Worm (Caenorhabditis elegans): ENCODE measurements around the gene srsx-12.
A peak's percentile ranks its signal among the peaks of the same experiment; 100 is the strongest.

srsx-12 gene

ce11 chrV:4937337-4937736, 43.4 kb downstream of the srsx-12 start:
- TF ChIP-seq nhr-11 (tag; optimal IDR thresholded peaks at IDR 0.05): no peak
- no peak for TF ChIP-seq ztf-11 (tag; optimal IDR thresholded peaks at IDR 0.05)
- no peak for TF ChIP-seq nhr-25 (tag; optimal IDR thresholded peaks at IDR 0.05)
- no peak for TF ChIP-seq nhr-10 (tag; optimal IDR thresholded peaks at IDR 0.05)
- no peak for TF ChIP-seq unc-39 (tag; optimal IDR thresholded peaks at IDR 0.05)
- no peak for TF ChIP-seq peb-1 (tag; optimal IDR thresholded peaks at IDR 0.05)
- no peak for TF ChIP-seq fos-1 (tag; optimal IDR thresholded peaks at IDR 0.05)
- TF ChIP-seq ZK546.5 (tag; optimal IDR thresholded peaks at IDR 0.05): no peak
- no peak for TF ChIP-seq unc-55 (GFP tag; optimal IDR thresholded peaks at IDR 0.05)
- no peak for TF ChIP-seq R02D3.7 (tag; optimal IDR thresholded peaks at IDR 0.05)
- no peak for TF ChIP-seq ceh-16 (tag; optimal IDR thresholded peaks at IDR 0.05)
- TF ChIP-seq nhr-77 (tag; optimal IDR thresholded peaks at IDR 0.05): no peak
- TF ChIP-seq sma-9 (GFP tag; optimal IDR thresholded peaks at IDR 0.05): no peak
- TF ChIP-seq sma-9 (tag; optimal IDR thresholded peaks at IDR 0.05): no peak
- TF ChIP-seq egl-27 (tag; optimal IDR thresholded peaks at IDR 0.05): no peak
- TF ChIP-seq elt-1 (tag; optimal IDR thresholded peaks at IDR 0.05): no peak
- TF ChIP-seq alr-1 (tag; optimal IDR thresholded peaks at IDR 0.05): no peak
- TF ChIP-seq ceh-82 (tag; optimal IDR thresholded peaks at IDR 0.05): no peak
- TF ChIP-seq crh-2 (tag; optimal IDR thresholded peaks at IDR 0.05): no peak

DNA sequence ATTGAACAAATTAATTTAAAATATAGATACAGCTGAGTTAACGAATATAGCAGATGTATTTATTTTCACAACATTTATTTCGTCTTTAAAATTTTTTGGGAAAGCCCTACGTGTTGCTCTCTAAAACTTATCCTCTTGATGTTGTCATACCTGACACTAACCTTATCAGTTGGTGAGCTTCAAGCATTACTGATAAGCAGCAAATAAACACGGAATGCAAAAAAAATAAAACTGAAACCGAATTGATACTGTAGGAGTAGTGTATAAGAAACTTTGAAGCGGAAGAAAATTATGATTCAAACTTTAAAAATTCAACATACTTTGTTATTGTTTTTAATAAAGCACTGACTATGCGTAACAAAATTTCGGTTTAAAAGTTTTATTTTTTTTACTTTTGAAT, 45.7 kb downstream of the srsx-12 start:
- TF ChIP-seq F13H6.1 (tag; optimal IDR thresholded peaks at IDR 0.05) (no peak), fos-1 (tag; optimal IDR thresholded peaks at IDR 0.05) (peak; percentile 30), unc-39 (tag; optimal IDR thresholded peaks at IDR 0.05) (no peak), ama-1 (optimal IDR thresholded peaks at IDR 0.05) (no peak), lin-13 (GFP tag; optimal IDR thresholded peaks at IDR 0.05) (no peak)

- TF ChIP-seq egl-27 (tag; optimal IDR thresholded peaks at IDR 0.05) (no peak), Y55F3AM.14 (GFP tag; optimal IDR thresholded peaks at IDR 0.05) (no peak), nhr-11 (tag; optimal IDR thresholded peaks at IDR 0.05) (no peak), unc-62 (GFP tag; optimal IDR thresholded peaks at IDR 0.05) (no peak), zag-1 (tag; optimal IDR thresholded peaks at IDR 0.05) (no peak), nhr-23 (tag; optimal IDR thresholded peaks at IDR 0.05) (no peak), nhr-12 (tag; optimal IDR thresholded peaks at IDR 0.05) (no peak), elt-3 (tag; optimal IDR thresholded peaks at IDR 0.05) (no peak), nhr-21 (tag; optimal IDR thresholded peaks at IDR 0.05) (no peak), lin-13 (GFP tag; optimal IDR thresholded peaks at IDR 0.05) (no peak), C34F6.9 (tag; optimal IDR thresholded peaks at IDR 0.05) (no peak), nhr-129 (tag; optimal IDR thresholded peaks at IDR 0.05) (no peak), ztf-4 (tag; optimal IDR thresholded peaks at IDR 0.05) (no peak), gmeb-1 (tag; optimal IDR thresholded peaks at IDR 0.05) (no peak), nhr-6 (tag; optimal IDR thresholded peaks at IDR 0.05) (no peak), ceh-82 (tag; optimal IDR thresholded peaks at IDR 0.05) (no peak), crh-2 (tag; optimal IDR thresholded peaks at IDR 0.05) (no peak), lin-11 (tag; optimal IDR thresholded peaks at IDR 0.05) (no peak), mbf-1 (tag; optimal IDR thresholded peaks at IDR 0.05) (no peak)
Measured at ce11 chrV:4934406-4934805, 46.4 kb downstream of the srsx-12 start, which contains the start of gene catp-2. catp-2 (plus strand) TSS chrV:4934706.

ce11 chrV:4933268-4933667, 47.5 kb downstream of the srsx-12 start:
- TF ChIP-seq elt-1 (tag; optimal IDR thresholded peaks at IDR 0.05): no peak
- TF ChIP-seq C34F6.9 (tag; optimal IDR thresholded peaks at IDR 0.05): no peak
- no peak for TF ChIP-seq aly-2 (tag; optimal IDR thresholded peaks at IDR 0.05)
- TF ChIP-seq R02D3.7 (tag; optimal IDR thresholded peaks at IDR 0.05): no peak
- TF ChIP-seq fos-1 (tag; optimal IDR thresholded peaks at IDR 0.05): no peak
- TF ChIP-seq lsy-2 (tag; optimal IDR thresholded peaks at IDR 0.05): no peak
- TF ChIP-seq nhr-6 (tag; optimal IDR thresholded peaks at IDR 0.05): no peak
- no peak for TF ChIP-seq Y55F3AM.14 (GFP tag; optimal IDR thresholded peaks at IDR 0.05)
- TF ChIP-seq ztf-11 (tag; optimal IDR thresholded peaks at IDR 0.05): no peak
- no peak for TF ChIP-seq nhr-237 (tag; optimal IDR thresholded peaks at IDR 0.05)

ce11 chrV:4932814-4933213, 48.0 kb downstream of the srsx-12 start, which contains the start of gene C02E7.10:
C02E7.10 (minus strand) TSS chrV:4933045.
- no peak for TF ChIP-seq unc-39 (tag; optimal IDR thresholded peaks at IDR 0.05)
- no peak for TF ChIP-seq ztf-1 (GFP tag; conservative IDR thresholded peaks at IDR 0.05)
- TF ChIP-seq nhr-11 (tag; optimal IDR thresholded peaks at IDR 0.05): no peak
- no peak for TF ChIP-seq lsy-2 (tag; optimal IDR thresholded peaks at IDR 0.05)
- no peak for TF ChIP-seq nhr-6 (tag; optimal IDR thresholded peaks at IDR 0.05)
- no peak for TF ChIP-seq mdl-1 (tag; optimal IDR thresholded peaks at IDR 0.05)
- no peak for TF ChIP-seq unc-62 (GFP tag; optimal IDR thresholded peaks at IDR 0.05)
- TF ChIP-seq ceh-82 (tag; optimal IDR thresholded peaks at IDR 0.05): no peak
- TF ChIP-seq dmd-4 (tag; optimal IDR thresholded peaks at IDR 0.05): no peak
- no peak for TF ChIP-seq egl-27 (tag; optimal IDR thresholded peaks at IDR 0.05)
- TF ChIP-seq zag-1 (tag; optimal IDR thresholded peaks at IDR 0.05): no peak
- TF ChIP-seq mbf-1 (tag; optimal IDR thresholded peaks at IDR 0.05): no peak
- no peak for TF ChIP-seq unc-55 (GFP tag; optimal IDR thresholded peaks at IDR 0.05)
- TF ChIP-seq nhr-10 (tag; optimal IDR thresholded peaks at IDR 0.05): no peak
- no peak for TF ChIP-seq mab-5 (tag; optimal IDR thresholded peaks at IDR 0.05)
- no peak for TF ChIP-seq crh-2 (tag; optimal IDR thresholded peaks at IDR 0.05)
- no peak for TF ChIP-seq gmeb-1 (tag; optimal IDR thresholded peaks at IDR 0.05)
